Worm (Caenorhabditis elegans): ENCODE results near the gene F57B9.1.
A peak's percentile ranks its signal among the peaks of the same experiment; 100 is the strongest.

The F57B9.1 gene

DNA sequence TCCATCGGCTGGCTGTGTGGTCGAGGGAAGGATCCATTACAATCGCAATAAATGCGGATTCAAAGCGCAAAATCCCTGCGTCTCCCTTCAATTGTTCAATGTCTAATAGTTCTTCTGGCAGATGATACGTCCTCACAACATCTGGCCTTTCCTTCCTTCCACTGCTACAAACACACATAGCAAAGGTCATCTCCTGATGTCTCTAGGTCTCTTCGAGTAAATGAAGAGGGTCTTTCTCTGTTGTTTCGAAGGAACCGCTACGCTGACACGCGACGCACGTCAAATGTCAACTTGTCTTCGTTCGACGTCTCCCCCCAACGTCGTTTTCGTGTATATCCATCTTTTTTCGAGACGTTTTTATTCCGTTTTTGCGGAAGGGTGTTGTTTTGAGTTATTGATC lies 17.0 kb downstream of the F57B9.1 start (continued):
- TF ChIP-seq mdl-1 (tag; optimal IDR thresholded peaks at IDR 0.05): peak in 1 of 2 experiments; percentile 5
- no peak for TF ChIP-seq ztf-11 (tag; optimal IDR thresholded peaks at IDR 0.05)
- TF ChIP-seq C34F6.9 (tag; optimal IDR thresholded peaks at IDR 0.05): peak; percentile 94
- TF ChIP-seq ztf-1 (GFP tag; conservative IDR thresholded peaks at IDR 0.05): no peak
- peak; percentile 23 for TF ChIP-seq ama-1 (optimal IDR thresholded peaks at IDR 0.05)
- no peak for TF ChIP-seq R02D3.7 (tag; optimal IDR thresholded peaks at IDR 0.05)
- no peak for TF ChIP-seq ceh-82 (tag; optimal IDR thresholded peaks at IDR 0.05)
- peak; percentile 75 for TF ChIP-seq mab-5 (tag; optimal IDR thresholded peaks at IDR 0.05)
- peak; percentile 27 for TF ChIP-seq zag-1 (tag; optimal IDR thresholded peaks at IDR 0.05)
- TF ChIP-seq alr-1 (tag; optimal IDR thresholded peaks at IDR 0.05): no peak

DNA sequence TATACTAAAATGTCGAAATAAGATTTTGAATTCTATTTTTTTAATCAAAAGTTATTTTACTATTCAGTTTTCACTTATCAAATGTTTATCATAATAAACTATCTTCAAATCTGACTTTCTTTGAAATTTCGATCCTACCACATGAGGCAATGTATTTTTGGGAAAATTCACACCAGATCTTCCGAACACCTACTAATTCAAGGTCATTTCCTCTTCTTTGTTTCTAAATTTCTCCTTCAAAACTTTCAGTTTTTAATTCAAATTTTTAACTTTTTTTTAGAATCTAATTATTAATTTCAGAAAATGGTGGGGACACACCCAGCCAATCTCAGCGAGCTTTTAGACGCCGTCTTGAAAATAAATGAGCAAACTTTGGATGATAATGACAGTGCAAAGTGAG lies 17.7 kb downstream of the F57B9.1 start, which contains the start of gene ceh-20:
Gene ceh-20 (plus strand): TSS at position 301 of the 400 bp plus-strand sequence.
- TF ChIP-seq nhr-237 (tag; optimal IDR thresholded peaks at IDR 0.05): no peak
- no peak for TF ChIP-seq ZK546.5 (tag; optimal IDR thresholded peaks at IDR 0.05)
- TF ChIP-seq unc-39 (tag; optimal IDR thresholded peaks at IDR 0.05): no peak
- TF ChIP-seq nhr-21 (tag; optimal IDR thresholded peaks at IDR 0.05): no peak
- no peak for TF ChIP-seq mab-5 (tag; optimal IDR thresholded peaks at IDR 0.05)
- no peak for TF ChIP-seq unc-62 (GFP tag; optimal IDR thresholded peaks at IDR 0.05)
- no peak for TF ChIP-seq gmeb-1 (tag; optimal IDR thresholded peaks at IDR 0.05)
- TF ChIP-seq blmp-1 (tag; optimal IDR thresholded peaks at IDR 0.05; ENCODE audit: insufficient read depth): no peak

ce11 chrIII:6981989-6982553 lies 20.2 kb downstream of the F57B9.1 start, which contains the start of gene F31E3.6:
TSS of gene F31E3.6 (plus strand) at chrIII:6982081.
- TF ChIP-seq lsy-2 (tag; optimal IDR thresholded peaks at IDR 0.05): peak; percentile 22 to 79

- TF ChIP-seq nhr-12 (tag; optimal IDR thresholded peaks at IDR 0.05) (no peak), sma-9 (GFP tag; optimal IDR thresholded peaks at IDR 0.05) (peak; percentile 74), sma-9 (tag; optimal IDR thresholded peaks at IDR 0.05) (no peak), unc-55 (GFP tag; optimal IDR thresholded peaks at IDR 0.05) (no peak), ZK546.5 (tag; optimal IDR thresholded peaks at IDR 0.05) (no peak), mbf-1 (tag; optimal IDR thresholded peaks at IDR 0.05) (no peak), Y55F3AM.14 (GFP tag; optimal IDR thresholded peaks at IDR 0.05) (no peak), nhr-10 (tag; optimal IDR thresholded peaks at IDR 0.05) (no peak), sma-3 (GFP tag; optimal IDR thresholded peaks at IDR 0.05) (no peak), blmp-1 (tag; optimal IDR thresholded peaks at IDR 0.05; ENCODE audit: insufficient read depth) (no peak), nhr-77 (tag; optimal IDR thresholded peaks at IDR 0.05) (no peak), sem-4 (tag; optimal IDR thresholded peaks at IDR 0.05) (peak; percentile 40), lsy-2 (tag; optimal IDR thresholded peaks at IDR 0.05) (peak in 1 of 2 experiments; percentile 78), nhr-11 (tag; optimal IDR thresholded peaks at IDR 0.05) (no peak), crh-2 (tag; optimal IDR thresholded peaks at IDR 0.05) (no peak), snpc-4 (tag; optimal IDR thresholded peaks at IDR 0.05) (no peak), ama-1 (optimal IDR thresholded peaks at IDR 0.05) (no peak), ceh-16 (tag; optimal IDR thresholded peaks at IDR 0.05) (no peak), elt-3 (tag; optimal IDR thresholded peaks at IDR 0.05) (no peak), nhr-129 (tag; optimal IDR thresholded peaks at IDR 0.05) (peak; percentile 82), nhr-21 (tag; optimal IDR thresholded peaks at IDR 0.05) (no peak), gmeb-1 (tag; optimal IDR thresholded peaks at IDR 0.05) (no peak), lin-13 (GFP tag; optimal IDR thresholded peaks at IDR 0.05) (peak; percentile 4), unc-62 (GFP tag; optimal IDR thresholded peaks at IDR 0.05) (peak; percentile 62), alr-1 (tag; optimal IDR thresholded peaks at IDR 0.05) (no peak), lin-39 (tag; optimal IDR thresholded peaks at IDR 0.05) (peak; percentile 12), ztf-1 (GFP tag; conservative IDR thresholded peaks at IDR 0.05) (no peak), nhr-237 (tag; optimal IDR thresholded peaks at IDR 0.05) (no peak), peb-1 (tag; optimal IDR thresholded peaks at IDR 0.05) (no peak), nhr-6 (tag; optimal IDR thresholded peaks at IDR 0.05) (peak; percentile 60), mab-5 (tag; optimal IDR thresholded peaks at IDR 0.05) (peak; percentile 55), mdl-1 (tag; optimal IDR thresholded peaks at IDR 0.05) (no peak), R02D3.7 (tag; optimal IDR thresholded peaks at IDR 0.05) (no peak), nhr-23 (tag; optimal IDR thresholded peaks at IDR 0.05) (no peak), aly-2 (tag; optimal IDR thresholded peaks at IDR 0.05) (no peak), C34F6.9 (tag; optimal IDR thresholded peaks at IDR 0.05) (peak; percentile 70), unc-39 (tag; optimal IDR thresholded peaks at IDR 0.05) (no peak), egl-27 (tag; optimal IDR thresholded peaks at IDR 0.05) (peak; percentile 13), skn-1 (tag; optimal IDR thresholded peaks at IDR 0.05) (no peak), lin-11 (tag; optimal IDR thresholded peaks at IDR 0.05) (no peak), dmd-4 (tag; optimal IDR thresholded peaks at IDR 0.05) (no peak), elt-1 (tag; optimal IDR thresholded peaks at IDR 0.05) (no peak), fos-1 (tag; optimal IDR thresholded peaks at IDR 0.05) (no peak)
Measured at ce11 chrIII:6988060-6988459, 26.2 kb downstream of the F57B9.1 start.
